Fruit fly (Drosophila melanogaster) whole organism, pupa: Measurements from ENCODE around the gene AGO2.
A peak's percentile ranks its signal among the peaks of the same experiment; 100 is the strongest.

Source experiments
- CG10348 ChIP-seq: fragments of 200-800 bp; sonication (Bioruptor generic); IDR thresholded peaks from 2 replicates; pipeline ENCODE4 v1.3.6; 2022; ENCODE audit warnings: missing biosample characterization, missing genetic modification characterization
- CG12605 ChIP-seq: fragments of 200-800 bp; sonication (Bioruptor generic); IDR thresholded peaks from 2 replicates; pipeline ENCODE4 v1.3.6; 2022; ENCODE audit warnings: missing biosample characterization, missing genetic modification characterization
- CG13204 ChIP-seq: fragments of 200-800 bp; sonication (Bioruptor generic); optimal IDR thresholded peaks from 2 replicates; lab custom pipeline; 2018; ENCODE audit warnings: missing biosample characterization, mild to moderate bottlenecking, missing genetic modification characterization, moderate library complexity
- CG14655 ChIP-seq: fragments of 200-800 bp; sonication (Bioruptor generic); optimal IDR thresholded peaks from 3 replicates; lab custom pipeline; 2017; ENCODE audit warnings: mild to moderate bottlenecking, missing biosample characterization, missing genetic modification reagents, missing genetic modification characterization
- CG15710 ChIP-seq: fragments of 200-800 bp; sonication (Bioruptor generic); optimal IDR thresholded peaks from 2 replicates; lab custom pipeline; 2018; ENCODE audit warnings: missing biosample characterization, mild to moderate bottlenecking, missing genetic modification characterization, moderate library complexity
- CG17806 ChIP-seq: fragments of 200-800 bp; sonication (Bioruptor generic); optimal IDR thresholded peaks from 2 replicates; lab custom pipeline; 2018; ENCODE audit warnings: missing biosample characterization, mild to moderate bottlenecking, missing genetic modification characterization, moderate library complexity
- CG32121 ChIP-seq: fragments of 200-800 bp; sonication (Bioruptor generic); IDR thresholded peaks from 2 replicates; pipeline ENCODE4 v1.3.6; 2022; ENCODE audit warnings: missing biosample characterization, missing genetic modification characterization
- CG34367 ChIP-seq: fragments of 200-800 bp; sonication (Bioruptor generic); optimal IDR thresholded peaks from 2 replicates; lab custom pipeline; 2018; ENCODE audit warnings: missing biosample characterization, mild to moderate bottlenecking, missing genetic modification characterization
- CG4496 ChIP-seq: fragments of 200-800 bp; sonication (Bioruptor generic); IDR thresholded peaks from 3 replicates; pipeline ENCODE4 v1.3.6; 2022; ENCODE audit warnings: missing biosample characterization, missing genetic modification characterization
- CG8159 ChIP-seq: fragments of 200-800 bp; sonication (Bioruptor generic); optimal IDR thresholded peaks from 3 replicates; lab custom pipeline; 2018; ENCODE audit warnings: missing biosample characterization, mild to moderate bottlenecking, missing genetic modification characterization, moderate library complexity
- CG8301 ChIP-seq: fragments of 200-800 bp; sonication (Bioruptor generic); optimal IDR thresholded peaks from 2 replicates; lab custom pipeline; 2018; ENCODE audit warnings: missing biosample characterization, mild to moderate bottlenecking, missing genetic modification characterization
- CG9948 ChIP-seq: fragments of 200-800 bp; sonication (Bioruptor generic); optimal IDR thresholded peaks from 2 replicates; lab custom pipeline; 2018; ENCODE audit warnings: missing biosample characterization, mild to moderate bottlenecking, missing genetic modification characterization, moderate library complexity
- D1 ChIP-seq: fragments of 200-800 bp; sonication (Bioruptor generic); optimal IDR thresholded peaks from 2 replicates; lab custom pipeline; 2018; ENCODE audit warnings: missing biosample characterization, mild to moderate bottlenecking, missing genetic modification characterization, moderate library complexity
- EcR ChIP-seq: fragments of 200-800 bp; sonication (Bioruptor generic); optimal IDR thresholded peaks from 3 replicates; lab custom pipeline; 2019; ENCODE audit warnings: missing biosample characterization, missing genetic modification characterization, mild to moderate bottlenecking, moderate library complexity, missing genetic modification reagents
- Ets98B ChIP-seq: fragments of 200-800 bp; sonication (Bioruptor generic); IDR thresholded peaks from 2 replicates; pipeline ENCODE4 v1.3.6; 2022; ENCODE audit warnings: missing biosample characterization, missing genetic modification characterization
- Pif1A ChIP-seq: fragments of 200-800 bp; sonication (Bioruptor generic); optimal IDR thresholded peaks from 3 replicates; lab custom pipeline; 2016; ENCODE audit warnings: missing biosample characterization, missing genetic modification characterization
- Pif1B ChIP-seq: fragments of 200-800 bp; sonication (Bioruptor generic); optimal IDR thresholded peaks from 3 replicates; lab custom pipeline; 2016; ENCODE audit warnings: missing biosample characterization, missing genetic modification characterization
- Snoo ChIP-seq: fragments of 200-800 bp; sonication (Bioruptor generic); optimal IDR thresholded peaks from 3 replicates; lab custom pipeline; 2017; ENCODE audit warnings: missing biosample characterization, mild to moderate bottlenecking, missing genetic modification characterization, inconsistent platforms
- fd96Ca ChIP-seq: fragments of 200-800 bp; sonication (Bioruptor generic); IDR thresholded peaks from 3 replicates; pipeline ENCODE4 v1.3.6; 2022; ENCODE audit warnings: missing biosample characterization, missing genetic modification characterization
- gl ChIP-seq: fragments of 200-800 bp; sonication (Bioruptor generic); optimal IDR thresholded peaks from 2 replicates; lab custom pipeline; 2018; ENCODE audit warnings: missing biosample characterization, mild to moderate bottlenecking, missing genetic modification characterization
- rn ChIP-seq: fragments of 200-800 bp; sonication (Bioruptor generic); IDR thresholded peaks from 2 replicates; pipeline ENCODE4 v1.3.6; 2022; ENCODE audit warnings: missing biosample characterization, missing genetic modification characterization

The AGO2 gene

dm6 chr3L:15534274-15535227, 19.4 kb upstream of the AGO2 start:
- TF ChIP-seq CG13204 (GFP tag; lab: Kevin White, UChicago): no peak
- peak; percentile 72 for TF ChIP-seq CG9948 (tag; lab: Kevin White, UChicago)
- TF ChIP-seq CG4496 (GFP tag; lab: Robert Waterston, UW): peak; percentile 48; the same call in 2 of the 3 replicates
- peak; percentile 73 for TF ChIP-seq CG15710 (tag; lab: Kevin White, UChicago)
- TF ChIP-seq CG8159 (tag; lab: Kevin White, UChicago): peak; percentile 69
- TF ChIP-seq CG12605 (GFP tag; lab: Robert Waterston, UW): 0 out of 2 replicates have a peak, but pooled peaks have one; percentile 9
- peak; percentile 81 for TF ChIP-seq Snoo (tag; lab: Kevin White, UChicago)
- no peak for TF ChIP-seq rn (GFP tag; lab: Robert Waterston, UW)
- peak; percentile 18; the same call in 2 of the 3 replicates for TF ChIP-seq fd96Ca
- no peak for TF ChIP-seq Ets98B (GFP tag; lab: Robert Waterston, UW)
- TF ChIP-seq Pif1A (GFP tag; lab: Kevin White, UChicago): peak; percentile 69
- TF ChIP-seq CG34367 (tag; lab: Kevin White, UChicago): peak; percentile 50
- peak; percentile 83 for TF ChIP-seq CG14655 (GFP tag; lab: Kevin White, UChicago)
- peak; percentile 59 for TF ChIP-seq CG17806 (tag; lab: Kevin White, UChicago)
- TF ChIP-seq D1 (tag; lab: Kevin White, UChicago): no peak
- TF ChIP-seq EcR (GFP tag; lab: Kevin White, UChicago): no peak
- TF ChIP-seq CG32121 (GFP tag; lab: Robert Waterston, UW): 0 out of 2 replicates have a peak, but pooled peaks have one; percentile 10
- TF ChIP-seq CG8301 (tag; lab: Kevin White, UChicago): peak; percentile 72
- peak; percentile 42 for TF ChIP-seq Pif1B (GFP tag; lab: Kevin White, UChicago)
- no peak for TF ChIP-seq gl
- TF ChIP-seq CG10348 (GFP tag; lab: Robert Waterston, UW): no peak

dm6 chr3L:15535228-15535598, 18.7 kb upstream of the AGO2 start, which contains the start of gene CrebA:
CrebA (plus strand) TSS chr3L:15535395.
- TF ChIP-seq CG4496 (GFP tag; lab: Robert Waterston, UW) (peak; percentile 56), CG12605 (GFP tag; lab: Robert Waterston, UW) (peak; percentile 88), CG32121 (GFP tag; lab: Robert Waterston, UW) (peak; percentile 11; the same call in 1 of the 2 replicates), Ets98B (GFP tag; lab: Robert Waterston, UW) (peak; percentile 41; the same call in 1 of the 2 replicates), CG13204 (GFP tag; lab: Kevin White, UChicago) (no peak), CG34367 (tag; lab: Kevin White, UChicago) (no peak), CG15710 (tag; lab: Kevin White, UChicago) (no peak)

dm6 chr3L:15535800-15536225, 18.1 kb upstream of the AGO2 start:
- TF ChIP-seq CG12605 (GFP tag; lab: Robert Waterston, UW): peak; percentile 76
- no peak for TF ChIP-seq CG8301 (tag; lab: Kevin White, UChicago)
- peak; percentile 12 for TF ChIP-seq EcR (GFP tag; lab: Kevin White, UChicago)
- peak; percentile 13 for TF ChIP-seq CG8159 (tag; lab: Kevin White, UChicago)
- TF ChIP-seq, all 21 proteins: peak for 3

- TF ChIP-seq Pif1A (GFP tag; lab: Kevin White, UChicago): no peak
- TF ChIP-seq CG9948 (tag; lab: Kevin White, UChicago): no peak
- TF ChIP-seq D1 (tag; lab: Kevin White, UChicago): no peak
- TF ChIP-seq CG34367 (tag; lab: Kevin White, UChicago): no peak
- TF ChIP-seq CG12605 (GFP tag; lab: Robert Waterston, UW): no peak
- no peak for TF ChIP-seq CG10348 (GFP tag; lab: Robert Waterston, UW)
- no peak for TF ChIP-seq CG13204 (GFP tag; lab: Kevin White, UChicago)
- TF ChIP-seq rn (GFP tag; lab: Robert Waterston, UW): no peak
- TF ChIP-seq fd96Ca: no peak
- TF ChIP-seq CG15710 (tag; lab: Kevin White, UChicago): no peak
- TF ChIP-seq Ets98B (GFP tag; lab: Robert Waterston, UW): no peak
- TF ChIP-seq CG8301 (tag; lab: Kevin White, UChicago): no peak
- TF ChIP-seq EcR (GFP tag; lab: Kevin White, UChicago): no peak
Observed at dm6 chr3L:15536550-15536949, 17.4 kb upstream of the AGO2 start.

dm6 chr3L:15537916-15538581, 15.9 kb upstream of the AGO2 start:
- TF ChIP-seq CG4496 (GFP tag; lab: Robert Waterston, UW) (no peak; the same call in 1 of the 3 replicates), fd96Ca (no peak; the same call in 2 of the 3 replicates), gl (no peak), CG12605 (GFP tag; lab: Robert Waterston, UW) (peak; percentile 9; the same call in 1 of the 2 replicates), CG34367 (tag; lab: Kevin White, UChicago) (peak; percentile 58), Ets98B (GFP tag; lab: Robert Waterston, UW) (no peak; the same call in 1 of the 2 replicates), CG17806 (tag; lab: Kevin White, UChicago) (peak; percentile 66), CG13204 (GFP tag; lab: Kevin White, UChicago) (no peak), EcR (GFP tag; lab: Kevin White, UChicago) (peak; percentile 37), Pif1B (GFP tag; lab: Kevin White, UChicago) (peak; percentile 56), CG15710 (tag; lab: Kevin White, UChicago) (peak; percentile 72), CG14655 (GFP tag; lab: Kevin White, UChicago) (peak; percentile 83), CG9948 (tag; lab: Kevin White, UChicago) (peak; percentile 71), D1 (tag; lab: Kevin White, UChicago) (peak; percentile 60), CG32121 (GFP tag; lab: Robert Waterston, UW) (peak; percentile 75), CG8301 (tag; lab: Kevin White, UChicago) (peak; percentile 73), rn (GFP tag; lab: Robert Waterston, UW) (no peak), Snoo (tag; lab: Kevin White, UChicago) (peak; percentile 18), CG8159 (tag; lab: Kevin White, UChicago) (peak; percentile 80), CG10348 (GFP tag; lab: Robert Waterston, UW) (no peak), Pif1A (GFP tag; lab: Kevin White, UChicago) (peak; percentile 73)
